Worm (Caenorhabditis elegans) whole organism, L3 larva: ENCODE results near the gene T25D1.2.

Experiments
- ZK546.5 ChIP-seq: sonication (generic microtip); optimal IDR thresholded peaks from 2 replicates; lab custom pipeline; 2017; ENCODE audit warnings: missing biosample characterization, missing genetic modification characterization
- ceh-9 ChIP-seq: sonication (generic microtip); optimal IDR thresholded peaks from 2 replicates; lab custom pipeline; 2018; ENCODE audit warnings: missing biosample characterization, missing genetic modification characterization
- elt-3 ChIP-seq, 3 experiments: fragments of 150-350 bp in 1 of 3; sonication (generic microtip) in 2 of 3; optimal IDR thresholded peaks; 2 replicates in 2 of 3; 4 replicates in 1 of 3; lab custom pipeline; 2014 to 2017; ENCODE audit warnings: missing biosample characterization in 3 of 3, missing genetic modification characterization in 3 of 3
- fkh-10 ChIP-seq: sonication (generic microtip); optimal IDR thresholded peaks from 2 replicates; lab custom pipeline; 2017; ENCODE audit warnings: missing biosample characterization, missing genetic modification reagents, missing genetic modification characterization
- lsy-12 ChIP-seq: sonication (generic microtip); optimal IDR thresholded peaks from 2 replicates; lab custom pipeline; 2016; ENCODE audit warnings: mild to moderate bottlenecking, missing genetic modification characterization, missing compliant biosample characterization
- nhr-12 ChIP-seq: fragments of 150-350 bp; optimal IDR thresholded peaks from 2 replicates; lab custom pipeline; 2014; ENCODE audit warnings: missing biosample characterization, missing genetic modification characterization
- nhr-23 ChIP-seq: fragments of 150-350 bp; optimal IDR thresholded peaks from 2 replicates; lab custom pipeline; 2014; ENCODE audit warnings: missing biosample characterization, missing genetic modification reagents, missing genetic modification characterization
- nhr-237 ChIP-seq: fragments of 150-350 bp; optimal IDR thresholded peaks from 2 replicates; lab custom pipeline; 2014; ENCODE audit warnings: missing biosample characterization, missing genetic modification characterization
- pqm-1 ChIP-seq: fragments of 150-350 bp; optimal IDR thresholded peaks from 2 replicates; lab custom pipeline; 2017; ENCODE audit warnings: missing biosample characterization, missing genetic modification characterization, inconsistent platforms
- skn-1 ChIP-seq: fragments of 150-350 bp; optimal IDR thresholded peaks from 2 replicates; lab custom pipeline; 2014; ENCODE audit warnings: missing biosample characterization, missing genetic modification characterization

DNA sequence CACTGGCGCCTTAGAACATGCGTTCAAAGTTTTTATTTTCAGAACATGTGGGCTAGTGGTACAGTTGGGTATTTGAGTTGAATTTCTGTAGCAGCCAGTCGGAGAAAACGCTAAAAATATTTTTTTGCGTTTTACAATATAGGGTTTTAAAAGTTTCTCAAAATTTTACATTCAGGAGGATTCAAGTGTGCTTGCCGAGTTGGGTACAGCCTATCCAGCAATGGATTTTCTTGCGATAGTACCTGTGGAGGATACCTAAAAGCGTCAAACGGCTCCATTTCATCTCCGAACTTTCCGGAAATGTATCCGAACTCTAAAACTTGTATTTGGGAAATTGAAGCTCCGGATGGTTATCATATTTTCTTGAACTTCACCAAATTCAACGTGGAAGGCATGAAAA, 49.2 kb upstream of the T25D1.2 start:
- TF ChIP-seq ZK546.5 (no peak), fkh-10 (GFP tag; lab: Kevin White, UChicago) (no peak), skn-1 (no peak), pqm-1 (no peak), lsy-12 (no peak), nhr-237 (no peak), ceh-9 (no peak), nhr-12 (tag; lab: Kevin White, UChicago) (no peak), nhr-23 (tag; lab: Kevin White, UChicago) (no peak), elt-3 (tag; optimal IDR thresholded peaks at IDR 0.05; lab: Kevin White, UChicago) (no peak)
